Fruit fly (Drosophila melanogaster) Kc167 (cell line): ENCODE data around the gene Indy.

Experiments
- Myc ChIP-seq: fragments of >200 bp; optimal IDR thresholded peaks from 2 replicates; lab custom pipeline; 2017; ENCODE audit warnings: missing external identifiers
- h ChIP-seq: fragments of >200 bp; optimal IDR thresholded peaks from 3 replicates; lab custom pipeline; 2018; ENCODE audit warnings: missing external identifiers
- psq ChIP-seq: fragments of >200 bp; optimal IDR thresholded peaks from 2 replicates; lab custom pipeline; 2017; ENCODE audit warnings: missing external identifiers

dm6 chr3L:18848436-18848835, 2.4 kb upstream of the Indy start:
- no peak for TF ChIP-seq psq (lab: Kevin White, UChicago)
- peak; percentile 82 for TF ChIP-seq h (lab: Kevin White, UChicago)
- TF ChIP-seq Myc (lab: Kevin White, UChicago), result no peak
